Fruit fly (Drosophila melanogaster): ENCODE results near the gene Ras64B.
A peak's percentile ranks its signal among the peaks of the same experiment; 100 is the strongest.

Gene Ras64B

dm6 chr3L:4186659-4187058, 47.8 kb downstream of the Ras64B start, which contains the start of gene VhaM9.7-c (continued):
- no peak for TF ChIP-seq Atf-2 (GFP tag; optimal IDR thresholded peaks at IDR 0.05)
- no peak for TF ChIP-seq Ravus (GFP tag; IDR thresholded peaks at IDR 0.05)
- TF ChIP-seq CG10543 (GFP tag; optimal IDR thresholded peaks at IDR 0.05): no peak
- peak; percentile 28 for TF ChIP-seq CG18599 (GFP tag; optimal IDR thresholded peaks at IDR 0.05)
- TF ChIP-seq CG15514 (GFP tag; optimal IDR thresholded peaks at IDR 0.05): peak; percentile 47
- no peak for TF ChIP-seq Rx (GFP tag; IDR thresholded peaks at IDR 0.05)
- no peak for TF ChIP-seq pb (GFP tag; optimal IDR thresholded peaks at IDR 0.05)
- TF ChIP-seq CG14667 (GFP tag; IDR thresholded peaks at IDR 0.05): no peak
- peak; percentile 45; the same call in 1 of the 2 replicates for TF ChIP-seq hbn (GFP tag; IDR thresholded peaks at IDR 0.05; ENCODE audit: partially characterized antibody)
- TF ChIP-seq Dll (GFP tag; IDR thresholded peaks at IDR 0.05; ENCODE audit: partially characterized antibody): 0 out of 4 replicates have a peak, but pooled peaks have one; percentile 16

- TF ChIP-seq CG8281 (tag; optimal IDR thresholded peaks at IDR 0.05) (no peak), CG18599 (GFP tag; optimal IDR thresholded peaks at IDR 0.05) (peak; percentile 16), ro (GFP tag; IDR thresholded peaks at IDR 0.05) (no peak), row (GFP tag; IDR thresholded peaks at IDR 0.05) (peak; percentile 58), Pdp1 (GFP tag; optimal IDR thresholded peaks at IDR 0.05) (peak in 1 of 2 experiments; percentile 50), Sry-β (GFP tag; optimal IDR thresholded peaks at IDR 0.05) (peak; percentile 86), CG4854 (GFP tag; optimal IDR thresholded peaks at IDR 0.05) (no peak), CG6654 (GFP tag; optimal IDR thresholded peaks at IDR 0.05) (no peak), CG10543 (GFP tag; optimal IDR thresholded peaks at IDR 0.05) (no peak), CG4282 (GFP tag; optimal IDR thresholded peaks at IDR 0.05) (no peak), Ets65A (GFP tag) (peak; percentile 61), CG7839 (tag; optimal IDR thresholded peaks at IDR 0.05) (no peak), CG15514 (GFP tag; optimal IDR thresholded peaks at IDR 0.05) (peak; percentile 5), CG3995 (GFP tag; optimal IDR thresholded peaks at IDR 0.05) (peak; percentile 3), BtbVII (GFP tag; optimal IDR thresholded peaks at IDR 0.05) (no peak), CG2120 (GFP tag; optimal IDR thresholded peaks at IDR 0.05) (peak; percentile 18), ewg (GFP tag; optimal IDR thresholded peaks at IDR 0.05) (peak; percentile 89), Trl (optimal IDR thresholded peaks at IDR 0.05) (peak; percentile 3 to 18), Trl (GFP tag; optimal IDR thresholded peaks at IDR 0.05) (no peak), CG9437 (GFP tag; optimal IDR thresholded peaks at IDR 0.05) (peak; percentile 23)
Observed at dm6 chr3L:4187930-4188523, 49.2 kb downstream of the Ras64B start, which contains the start of the genes Teh2 and tipE. Teh2 (minus strand) TSS chr3L:4188023. tipE (plus strand) TSS chr3L:4188499.

Measured in whole organism, embryonic.